Fruit fly (Drosophila melanogaster) whole organism, embryonic: Measurements from ENCODE around the gene SREBP.
A peak's percentile ranks its signal among the peaks of the same experiment; 100 is the strongest.

ENCODE experiments used
- Adf1 ChIP-seq: fragments of 200-800 bp; sonication (Bioruptor generic); IDR thresholded peaks from 2 replicates; pipeline ENCODE4 v1.3.6; 2022; ENCODE audit warnings: missing biosample characterization, missing genetic modification characterization
- Bgb ChIP-seq: fragments of 200-800 bp; sonication (Bioruptor generic); IDR thresholded peaks from 2 replicates; pipeline ENCODE4 v1.3.6; 2022; ENCODE audit warnings: missing biosample characterization, missing genetic modification characterization; ENCODE audit not compliant: partially characterized antibody
- CG10462 ChIP-seq: fragments of 200-800 bp; sonication (Bioruptor generic); optimal IDR thresholded peaks from 2 replicates; lab custom pipeline; 2016; ENCODE audit warnings: missing biosample characterization, missing genetic modification characterization
- CG11093 ChIP-seq: fragments of 200-800 bp; sonication (Bioruptor generic); IDR thresholded peaks from 3 replicates; pipeline ENCODE4 v1.3.6; 2022; ENCODE audit warnings: missing biosample characterization, missing genetic modification characterization
- CG12769 ChIP-seq: fragments of 200-800 bp; sonication (Bioruptor generic); optimal IDR thresholded peaks from 2 replicates; lab custom pipeline; 2019; ENCODE audit warnings: missing biosample characterization, mild to moderate bottlenecking, missing genetic modification characterization, moderate library complexity
- CG13287 ChIP-seq: fragments of 200-800 bp; sonication (Bioruptor generic); IDR thresholded peaks from 2 replicates; pipeline ENCODE4 v1.3.6; 2022; ENCODE audit warnings: missing biosample characterization, missing genetic modification characterization; ENCODE audit not compliant: partially characterized antibody
- CG15696 ChIP-seq: fragments of 200-800 bp; sonication (Bioruptor generic); optimal IDR thresholded peaks from 2 replicates; lab custom pipeline; 2019; ENCODE audit warnings: missing biosample characterization, mild to moderate bottlenecking, missing genetic modification characterization, moderate library complexity
- CG17385 ChIP-seq: fragments of 200-800 bp; sonication (Bioruptor generic); optimal IDR thresholded peaks from 3 replicates; lab custom pipeline; 2018; ENCODE audit warnings: missing biosample characterization, mild to moderate bottlenecking, missing genetic modification characterization
- CG18476 ChIP-seq: fragments of 200-800 bp; sonication (Bioruptor generic); optimal IDR thresholded peaks from 2 replicates; lab custom pipeline; 2016; ENCODE audit warnings: missing biosample characterization, mild to moderate bottlenecking, missing genetic modification characterization
- CG30403 ChIP-seq: fragments of 200-800 bp; sonication (Bioruptor generic); optimal IDR thresholded peaks from 3 replicates; lab custom pipeline; 2016; ENCODE audit warnings: missing biosample characterization, missing genetic modification characterization
- CG31224 ChIP-seq: fragments of 200-800 bp; sonication (Bioruptor generic); IDR thresholded peaks from 2 replicates; pipeline ENCODE4 v1.3.6; 2022; ENCODE audit warnings: missing biosample characterization, missing genetic modification characterization
- CG32767 ChIP-seq: fragments of 200-800 bp; sonication (Bioruptor generic); IDR thresholded peaks from 2 replicates; pipeline ENCODE4 v1.3.6; 2022; ENCODE audit warnings: missing biosample characterization, missing genetic modification characterization
- CG32772 ChIP-seq: fragments of 200-800 bp; sonication (Bioruptor generic); IDR thresholded peaks from 2 replicates; pipeline ENCODE4 v1.3.6; 2022; ENCODE audit warnings: missing biosample characterization, missing genetic modification characterization
- CG3726 ChIP-seq: fragments of 200-800 bp; sonication (Bioruptor generic); IDR thresholded peaks from 3 replicates; pipeline ENCODE4, ENCODE4 v1.3.6; 2022; ENCODE audit warnings: missing biosample characterization, missing genetic modification characterization
- CG4328 ChIP-seq: fragments of 200-800 bp; sonication (Bioruptor generic); optimal IDR thresholded peaks from 3 replicates; lab custom pipeline; 2017; ENCODE audit warnings: missing biosample characterization, missing genetic modification reagents, missing genetic modification characterization
- CG4617 ChIP-seq: fragments of 200-800 bp; sonication (Bioruptor generic); optimal IDR thresholded peaks from 3 replicates; lab custom pipeline; 2016; ENCODE audit warnings: missing biosample characterization, missing genetic modification characterization, borderline replicate concordance
- CG4730 ChIP-seq: fragments of 200-800 bp; sonication (Bioruptor generic); IDR thresholded peaks from 2 replicates; pipeline ENCODE4 v1.3.6; 2022; ENCODE audit warnings: missing biosample characterization, missing genetic modification characterization
- CG5245 ChIP-seq: fragments of 200-800 bp; sonication (Bioruptor generic); optimal IDR thresholded peaks from 3 replicates; lab custom pipeline; 2016; ENCODE audit warnings: missing biosample characterization, missing genetic modification characterization
- CG7556 ChIP-seq: fragments of 200-800 bp; sonication (Bioruptor generic); optimal IDR thresholded peaks from 2 replicates; lab custom pipeline; 2017; ENCODE audit warnings: missing biosample characterization, mild to moderate bottlenecking, missing genetic modification characterization
- CG8089 ChIP-seq: fragments of 200-800 bp; sonication (Bioruptor generic); optimal IDR thresholded peaks from 3 replicates; lab custom pipeline; 2016; ENCODE audit warnings: missing biosample characterization, missing genetic modification characterization
- CHES-1-like ChIP-seq: fragments of 200-800 bp; sonication (Bioruptor generic); optimal IDR thresholded peaks from 2 replicates; lab custom pipeline; 2016; ENCODE audit warnings: missing biosample characterization, missing genetic modification characterization
- CrebB ChIP-seq: fragments of 200-800 bp; sonication (Bioruptor generic); optimal IDR thresholded peaks from 3 replicates; lab custom pipeline; 2018; ENCODE audit warnings: missing biosample characterization, mild to moderate bottlenecking, missing genetic modification characterization
- Dek ChIP-seq: fragments of 200-800 bp; sonication (Bioruptor generic); optimal IDR thresholded peaks from 3 replicates; lab custom pipeline; 2019; ENCODE audit warnings: missing biosample characterization, mild to moderate bottlenecking, missing genetic modification characterization, moderate library complexity
- E2f1 ChIP-seq: fragments of 200-800 bp; sonication (Bioruptor generic); IDR thresholded peaks from 2 replicates; pipeline ENCODE4 v1.3.6; 2022; ENCODE audit warnings: missing biosample characterization, missing genetic modification characterization
- ERR ChIP-seq: fragments of 200-800 bp; sonication (Bioruptor generic); optimal IDR thresholded peaks from 2 replicates; lab custom pipeline; 2016; ENCODE audit warnings: missing biosample characterization, missing genetic modification characterization
- Elba2 ChIP-seq: fragments of 200-800 bp; sonication (Bioruptor generic); optimal IDR thresholded peaks from 3 replicates; lab custom pipeline; 2016; ENCODE audit warnings: missing biosample characterization, missing genetic modification characterization
- Ets97D ChIP-seq: fragments of 200-800 bp; sonication (Bioruptor generic); optimal IDR thresholded peaks from 3 replicates; lab custom pipeline; 2016; ENCODE audit warnings: missing biosample characterization, missing genetic modification characterization
- Fer1 ChIP-seq: fragments of 200-800 bp; sonication (Bioruptor generic); optimal IDR thresholded peaks from 2 replicates; lab custom pipeline; 2017; ENCODE audit warnings: missing biosample characterization, mild to moderate bottlenecking, missing genetic modification characterization
- MTF-1 ChIP-seq: fragments of 200-800 bp; sonication (Bioruptor generic); optimal IDR thresholded peaks from 2 replicates; lab custom pipeline; 2018; ENCODE audit warnings: missing biosample characterization, mild to moderate bottlenecking, missing genetic modification characterization, borderline replicate concordance
- Max ChIP-seq: fragments of 200-800 bp; sonication (Bioruptor generic); optimal IDR thresholded peaks from 2 replicates; lab custom pipeline; 2016; ENCODE audit warnings: missing biosample characterization, mild to moderate bottlenecking, missing genetic modification characterization
- Oli ChIP-seq: fragments of 200-800 bp; sonication (Bioruptor generic); optimal IDR thresholded peaks from 2 replicates; lab custom pipeline; 2018; ENCODE audit warnings: missing biosample characterization, mild to moderate bottlenecking, missing genetic modification characterization, moderate library complexity
- Opbp ChIP-seq: fragments of 200-800 bp; sonication (Bioruptor generic); IDR thresholded peaks from 3 replicates; pipeline ENCODE4 v1.3.6; 2022; ENCODE audit warnings: missing biosample characterization, missing genetic modification characterization; ENCODE audit not compliant: partially characterized antibody
- Ravus ChIP-seq: fragments of 200-800 bp; sonication (Bioruptor generic); IDR thresholded peaks from 2 replicates; pipeline ENCODE4 v1.3.6; 2022; ENCODE audit warnings: missing biosample characterization, missing genetic modification characterization
- Sin3A ChIP-seq: fragments of >200 bp; optimal IDR thresholded peaks from 2 replicates; lab custom pipeline; 2018
- bbx ChIP-seq: fragments of 200-800 bp; sonication (Bioruptor generic); IDR thresholded peaks from 2 replicates; pipeline ENCODE4 v1.3.6; 2022; ENCODE audit warnings: missing biosample characterization, missing genetic modification characterization; ENCODE audit not compliant: partially characterized antibody
- eyg ChIP-seq: fragments of 200-800 bp; sonication (Bioruptor generic); optimal IDR thresholded peaks from 3 replicates; lab custom pipeline; 2016; ENCODE audit warnings: missing biosample characterization, missing genetic modification characterization
- fd102C ChIP-seq: fragments of 200-800 bp; sonication (Bioruptor generic); optimal IDR thresholded peaks from 2 replicates; lab custom pipeline; 2018; ENCODE audit warnings: missing biosample characterization, mild to moderate bottlenecking, missing genetic modification characterization, moderate library complexity
- gem ChIP-seq: fragments of 200-800 bp; sonication (Bioruptor generic); optimal IDR thresholded peaks from 2 replicates; lab custom pipeline; 2019; ENCODE audit warnings: missing biosample characterization, mild to moderate bottlenecking, missing genetic modification characterization, moderate library complexity
- grau ChIP-seq: fragments of 200-800 bp; optimal IDR thresholded peaks from 3 replicates; lab custom pipeline; 2019; ENCODE audit warnings: missing biosample characterization, mild to moderate bottlenecking, missing genetic modification characterization, moderate library complexity
- hb ChIP-seq: fragments of 200-800 bp; sonication (Bioruptor generic); IDR thresholded peaks from 3 replicates; pipeline ENCODE4 v1.3.6; 2022; ENCODE audit warnings: missing biosample characterization, missing genetic modification characterization; ENCODE audit not compliant: partially characterized antibody
- mld ChIP-seq: fragments of 200-800 bp; sonication (Bioruptor generic); IDR thresholded peaks from 3 replicates; pipeline ENCODE4 v1.3.6; 2022; ENCODE audit warnings: missing biosample characterization, missing genetic modification characterization; ENCODE audit not compliant: partially characterized antibody
- nerfin-2 ChIP-seq: fragments of 200-800 bp; sonication (Bioruptor generic); IDR thresholded peaks from 2 replicates; pipeline ENCODE4 v1.3.6; 2022; ENCODE audit warnings: missing biosample characterization, missing genetic modification characterization; ENCODE audit not compliant: partially characterized antibody
- nom ChIP-seq: fragments of 200-800 bp; sonication (Bioruptor generic); optimal IDR thresholded peaks from 2 replicates; lab custom pipeline; 2017; ENCODE audit warnings: missing biosample characterization, missing genetic modification characterization, mild to moderate bottlenecking, moderate library complexity, missing genetic modification reagents
- onecut ChIP-seq: fragments of 200-800 bp; sonication (Bioruptor generic); IDR thresholded peaks from 2 replicates; pipeline ENCODE4 v1.3.6; 2022; ENCODE audit warnings: missing biosample characterization, missing genetic modification characterization
- org-1 ChIP-seq: fragments of 200-800 bp; sonication (Bioruptor generic); optimal IDR thresholded peaks from 2 replicates; lab custom pipeline; 2017; ENCODE audit warnings: missing biosample characterization, missing genetic modification characterization
- pb ChIP-seq: fragments of 200-800 bp; sonication (Bioruptor generic); optimal IDR thresholded peaks from 3 replicates; lab custom pipeline; 2016; ENCODE audit warnings: missing biosample characterization, missing genetic modification characterization
- peb ChIP-seq: fragments of 200-800 bp; sonication (Bioruptor generic); IDR thresholded peaks from 2 replicates; pipeline ENCODE4 v1.3.6; 2022; ENCODE audit warnings: missing biosample characterization, missing genetic modification characterization
- sug ChIP-seq: fragments of 200-800 bp; optimal IDR thresholded peaks from 2 replicates; lab custom pipeline; 2019; ENCODE audit warnings: missing biosample characterization, mild to moderate bottlenecking, missing genetic modification characterization, moderate library complexity
- wek ChIP-seq: fragments of 200-800 bp; sonication (Bioruptor generic); optimal IDR thresholded peaks from 3 replicates; lab custom pipeline; 2018; ENCODE audit warnings: missing biosample characterization, mild to moderate bottlenecking, missing genetic modification characterization, moderate library complexity

Gene SREBP

dm6 chr3L:19834143-19834794 lies 40.5 kb downstream of the SREBP start, which contains the start of the genes trc and CG32221 (continued):
- TF ChIP-seq CG8089 (GFP tag; lab: Kevin White, UChicago): peak; percentile 24
- TF ChIP-seq CG15696: peak; percentile 10
- TF ChIP-seq CG4617 (GFP tag; lab: Kevin White, UChicago): peak; percentile 94
- peak; percentile 81 for TF ChIP-seq bbx (GFP tag; lab: Robert Waterston, UW)
- TF ChIP-seq mld (GFP tag; lab: Robert Waterston, UW): peak; percentile 39; the same call in 1 of the 3 replicates
- peak; percentile 98 for TF ChIP-seq CG17385
- no peak for TF ChIP-seq peb
- TF ChIP-seq ERR: no peak
- peak; percentile 48 for TF ChIP-seq Sin3A (lab: Kevin White, UChicago)
- peak; percentile 1 for TF ChIP-seq Max (GFP tag; lab: Kevin White, UChicago)
- no peak for TF ChIP-seq CG4730 (GFP tag; lab: Robert Waterston, UW)
- peak; percentile 70 for TF ChIP-seq Fer1 (GFP tag; lab: Kevin White, UChicago)
- peak; percentile 65 for TF ChIP-seq Dek (tag; lab: Kevin White, UChicago)
- TF ChIP-seq Bgb (GFP tag; lab: Robert Waterston, UW): peak; percentile 84
- TF ChIP-seq CG13287 (GFP tag; lab: Robert Waterston, UW): peak; percentile 67
- TF ChIP-seq CG10462 (GFP tag; lab: Kevin White, UChicago): no peak
- TF ChIP-seq CG7556 (GFP tag; lab: Kevin White, UChicago): no peak
- TF ChIP-seq org-1 (GFP tag; lab: Kevin White, UChicago): no peak
- TF ChIP-seq CG12769 (tag; lab: Kevin White, UChicago): no peak
- no peak for TF ChIP-seq CG32772 (GFP tag; lab: Robert Waterston, UW)
- TF ChIP-seq hb (GFP tag; lab: Robert Waterston, UW): peak; percentile 54; the same call in 1 of the 3 replicates
- TF ChIP-seq Ravus (GFP tag; lab: Robert Waterston, UW): no peak
- peak; percentile 8 for TF ChIP-seq Oli (tag; lab: Kevin White, UChicago)
- TF ChIP-seq Opbp (GFP tag; lab: Robert Waterston, UW): peak; percentile 100
- TF ChIP-seq gem (tag; lab: Kevin White, UChicago): no peak
- peak; percentile 96 for TF ChIP-seq Ets97D (GFP tag; lab: Kevin White, UChicago)
- TF ChIP-seq fd102C (GFP tag; lab: Kevin White, UChicago): no peak
- no peak for TF ChIP-seq CG18476 (GFP tag; lab: Kevin White, UChicago)
- peak; percentile 15 for TF ChIP-seq CHES-1-like (GFP tag; lab: Kevin White, UChicago)
- no peak for TF ChIP-seq CG11093 (GFP tag; lab: Robert Waterston, UW)
- no peak for TF ChIP-seq CG32767
- peak; percentile 45 for TF ChIP-seq CG30403 (GFP tag; lab: Kevin White, UChicago)
- peak; percentile 71 for TF ChIP-seq onecut
- no peak for TF ChIP-seq E2f1 (GFP tag; lab: Robert Waterston, UW)
- TF ChIP-seq MTF-1 (GFP tag; lab: Kevin White, UChicago): peak; percentile 58
- TF ChIP-seq nom (GFP tag; lab: Kevin White, UChicago): peak; percentile 54
- TF ChIP-seq CG3726 (GFP tag; lab: Robert Waterston, UW): no peak
- peak; percentile 33 for TF ChIP-seq CrebB
- TF ChIP-seq grau (tag; lab: Kevin White, UChicago): no peak
- TF ChIP-seq CG5245: peak; percentile 31
- peak; percentile 39 for TF ChIP-seq wek
- TF ChIP-seq CG31224 (GFP tag; lab: Robert Waterston, UW): peak; percentile 24; the same call in 1 of the 2 replicates
- TF ChIP-seq nerfin-2 (GFP tag; lab: Robert Waterston, UW): peak; percentile 46
- TF ChIP-seq Adf1 (GFP tag; lab: Robert Waterston, UW): no peak
- TF ChIP-seq CG4328 (GFP tag; lab: Kevin White, UChicago): peak; percentile 65
- TF ChIP-seq eyg (GFP tag; lab: Kevin White, UChicago): no peak
- TF ChIP-seq Elba2 (GFP tag; lab: Kevin White, UChicago): no peak
- TF ChIP-seq sug (tag; lab: Kevin White, UChicago): peak; percentile 74
- TF ChIP-seq pb (GFP tag; lab: Kevin White, UChicago): no peak
